Fruit fly (Drosophila melanogaster): ENCODE measurements around the gene CG7567.
A peak's percentile ranks its signal among the peaks of the same experiment; 100 is the strongest.

The CG7567 gene

DNA sequence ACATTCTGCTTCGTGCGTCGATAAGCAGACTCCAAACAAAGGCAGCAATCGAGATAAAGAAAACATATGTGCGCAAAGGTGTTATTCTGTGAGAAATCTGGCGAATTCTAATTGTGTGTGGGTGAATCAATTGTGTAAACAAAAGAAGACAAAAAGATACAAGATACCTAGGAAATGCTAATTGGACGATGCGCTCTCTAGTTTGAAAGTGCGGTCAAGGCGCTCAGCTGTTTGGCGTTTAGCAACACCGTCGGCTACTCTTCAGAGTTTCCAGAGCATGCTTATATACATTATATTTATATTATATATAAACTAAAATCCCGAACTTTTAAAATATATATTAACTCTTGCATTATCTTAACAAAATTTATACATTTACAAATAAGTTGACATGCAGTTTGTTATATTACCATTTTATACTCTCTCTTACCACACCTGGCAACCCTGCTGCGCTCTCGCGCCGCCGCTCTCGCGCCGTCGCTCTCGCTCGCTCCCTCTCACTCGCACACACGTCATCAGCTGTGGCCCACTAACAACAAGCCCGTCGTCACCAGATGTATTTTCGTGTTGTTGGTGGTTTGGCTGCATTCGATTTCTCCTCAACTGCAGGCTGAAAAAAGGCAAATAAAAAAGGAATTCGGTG lies 30.7 kb upstream of the CG7567 start, which contains the start of gene CG1907 (continued):
- TF ChIP-seq CG15011 (GFP tag; optimal IDR thresholded peaks at IDR 0.05) (peak; percentile 96), gsb (GFP tag; IDR thresholded peaks at IDR 0.05) (peak; percentile 96), CG12236 (GFP tag; optimal IDR thresholded peaks at IDR 0.05) (peak; percentile 48), tgo (GFP tag; IDR thresholded peaks at IDR 0.05) (peak; percentile 99), pb (GFP tag; optimal IDR thresholded peaks at IDR 0.05) (peak; percentile 74), emc (GFP tag; optimal IDR thresholded peaks at IDR 0.05) (peak; percentile 58), CG5180 (GFP tag; optimal IDR thresholded peaks at IDR 0.05) (peak; percentile 90), CG17829 (tag; optimal IDR thresholded peaks at IDR 0.05) (peak; percentile 99), CG7839 (tag; optimal IDR thresholded peaks at IDR 0.05) (peak; percentile 98), CG7987 (GFP tag; optimal IDR thresholded peaks at IDR 0.05) (peak; percentile 87), vvl (GFP tag; IDR thresholded peaks at IDR 0.05) (peak; percentile 99), Lpt (GFP tag; optimal IDR thresholded peaks at IDR 0.05) (no peak), shn (GFP tag; optimal IDR thresholded peaks at IDR 0.05) (peak; percentile 34), kah (GFP tag; optimal IDR thresholded peaks at IDR 0.05) (peak; percentile 93), sim (GFP tag; IDR thresholded peaks at IDR 0.05) (peak; percentile 98), Fer1 (GFP tag; optimal IDR thresholded peaks at IDR 0.05) (peak; percentile 99), dimm (GFP tag; IDR thresholded peaks at IDR 0.05) (peak; percentile 95), Sin3A (optimal IDR thresholded peaks at IDR 0.05) (no peak), wor (GFP tag; IDR thresholded peaks at IDR 0.05) (peak; percentile 97), CG2712 (tag; optimal IDR thresholded peaks at IDR 0.05) (peak; percentile 99), Ravus (GFP tag; IDR thresholded peaks at IDR 0.05) (peak; percentile 94), NfI (GFP tag; optimal IDR thresholded peaks at IDR 0.05) (peak; percentile 96), vnd (GFP tag; IDR thresholded peaks at IDR 0.05; ENCODE audit: partially characterized antibody) (peak; percentile 40; the same call in 1 of the 3 replicates), Atf3 (GFP tag; optimal IDR thresholded peaks at IDR 0.05) (peak; percentile 71), CG9437 (GFP tag; optimal IDR thresholded peaks at IDR 0.05) (peak; percentile 93), Pdp1 (GFP tag; optimal IDR thresholded peaks at IDR 0.05) (peak; percentile 71 to 84), CG7556 (GFP tag; optimal IDR thresholded peaks at IDR 0.05) (peak; percentile 99), CG31441 (GFP tag; IDR thresholded peaks at IDR 0.05) (peak; percentile 99), NC2β (GFP tag; optimal IDR thresholded peaks at IDR 0.05) (peak; percentile 80), ab (GFP tag; optimal IDR thresholded peaks at IDR 0.05) (peak; percentile 71), CG16813 (GFP tag; IDR thresholded peaks at IDR 0.05; ENCODE audit: partially characterized antibody) (peak; percentile 29; the same call in 1 of the 3 replicates), Aef1 (GFP tag; IDR thresholded peaks at IDR 0.05) (peak; percentile 99), ham (GFP tag; IDR thresholded peaks at IDR 0.05) (peak; percentile 90), CG15601 (tag; optimal IDR thresholded peaks at IDR 0.05) (peak; percentile 97), CG18619 (GFP tag; optimal IDR thresholded peaks at IDR 0.05) (peak; percentile 96), klu (GFP tag; IDR thresholded peaks at IDR 0.05) (peak; percentile 97), Hr78 (GFP tag; optimal IDR thresholded peaks at IDR 0.05) (peak in 1 of 2 experiments; percentile 94), Lhr (GFP tag; optimal IDR thresholded peaks at IDR 0.05) (peak; percentile 95), CG1602 (GFP tag; optimal IDR thresholded peaks at IDR 0.05) (peak; percentile 98), mld (GFP tag; IDR thresholded peaks at IDR 0.05; ENCODE audit: partially characterized antibody) (no peak), Sox100B (GFP tag; optimal IDR thresholded peaks at IDR 0.05) (peak; percentile 97), Nf-YA (GFP tag; IDR thresholded peaks at IDR 0.05) (peak; percentile 98), cato (GFP tag; optimal IDR thresholded peaks at IDR 0.05; ENCODE audit: borderline replicate concordance) (peak; percentile 95), luna (GFP tag; optimal IDR thresholded peaks at IDR 0.05) (no peak), HLH54F (GFP tag; optimal IDR thresholded peaks at IDR 0.05) (peak; percentile 76), CG18764 (GFP tag; optimal IDR thresholded peaks at IDR 0.05) (peak; percentile 97), CG12942 (GFP tag; optimal IDR thresholded peaks at IDR 0.05) (peak; percentile 96), HHEX (GFP tag; optimal IDR thresholded peaks at IDR 0.05) (peak; percentile 98), grn (GFP tag; optimal IDR thresholded peaks at IDR 0.05) (peak; percentile 69), Side (GFP tag; optimal IDR thresholded peaks at IDR 0.05) (peak; percentile 75)
